Worm (Caenorhabditis elegans): ENCODE data around the gene sre-54.

DNA sequence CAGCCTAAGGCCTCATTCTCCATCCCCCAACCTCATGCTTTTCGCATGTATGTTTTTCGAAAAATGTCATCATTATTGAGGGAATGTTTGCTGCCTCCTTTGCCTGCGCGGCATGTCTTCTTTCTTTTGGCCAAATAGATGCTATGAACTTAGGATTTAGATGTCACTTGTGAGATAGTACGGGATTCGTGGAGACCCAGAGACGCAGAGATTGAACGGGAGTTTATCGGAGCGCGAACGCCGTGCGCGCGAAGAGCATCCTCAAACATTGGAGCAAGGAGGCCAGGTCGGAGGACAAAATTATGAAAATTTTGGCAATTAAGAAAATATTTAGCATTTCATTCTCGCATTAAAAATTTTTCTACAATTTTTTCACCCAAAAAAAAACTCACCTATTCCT is 16.2 kb downstream of the sre-54 start:
- TF ChIP-seq him-1 (tag; optimal IDR thresholded peaks at IDR 0.05) (no peak), W03F9.2 (tag; optimal IDR thresholded peaks at IDR 0.05) (no peak)
